Worm (Caenorhabditis elegans) whole organism, mixed stage, embryonic: ENCODE data around the gene lron-13.

Experiments
- bed-3 ChIP-seq: fragments of 200-800 bp; sonication (Bioruptor generic); optimal IDR thresholded peaks from 3 replicates; lab custom pipeline; 2018; ENCODE audit warnings: mild to moderate bottlenecking, missing genetic modification characterization, moderate library complexity, missing compliant biosample characterization
- ceh-39 ChIP-seq: fragments of 150-350 bp; optimal IDR thresholded peaks from 2 replicates; lab custom pipeline; 2014; ENCODE audit warnings: missing biosample characterization, missing genetic modification characterization
- ceh-43 ChIP-seq: fragments of 200-800 bp; sonication (Bioruptor generic); optimal IDR thresholded peaks from 2 replicates; lab custom pipeline; 2018; ENCODE audit warnings: mild to moderate bottlenecking, missing genetic modification characterization, moderate library complexity, missing compliant biosample characterization
- ceh-83 ChIP-seq: fragments of 200-800 bp; sonication (Bioruptor generic); optimal IDR thresholded peaks from 2 replicates; lab custom pipeline; 2018; ENCODE audit warnings: mild to moderate bottlenecking, missing genetic modification characterization, missing compliant biosample characterization
- ces-1 ChIP-seq: fragments of 150-350 bp; optimal IDR thresholded peaks from 2 replicates; lab custom pipeline; 2014; ENCODE audit warnings: missing biosample characterization, missing genetic modification reagents, missing genetic modification characterization
- cnd-1 ChIP-seq: fragments of 200-800 bp; sonication (Bioruptor generic); optimal IDR thresholded peaks from 2 replicates; lab custom pipeline; 2018; ENCODE audit warnings: mild to moderate bottlenecking, missing genetic modification characterization, missing compliant biosample characterization
- drap-1 ChIP-seq: fragments of 200-800 bp; sonication (Bioruptor generic); optimal IDR thresholded peaks from 3 replicates; lab custom pipeline; 2018; ENCODE audit warnings: mild to moderate bottlenecking, missing genetic modification characterization, missing compliant biosample characterization
- elt-1 ChIP-seq: sonication (generic microtip); optimal IDR thresholded peaks from 2 replicates; lab custom pipeline; 2017; ENCODE audit warnings: missing genetic modification characterization, mild to moderate bottlenecking, missing compliant biosample characterization, antibody characterized with exemption, moderate library complexity, borderline replicate concordance; ENCODE audit not compliant: insufficient read depth
- elt-3 ChIP-seq: fragments of 150-350 bp; optimal IDR thresholded peaks from 2 replicates; lab custom pipeline; 2014; ENCODE audit warnings: missing biosample characterization, missing genetic modification characterization
- flh-1 ChIP-seq: fragments of 200-800 bp; sonication (Bioruptor generic); optimal IDR thresholded peaks from 2 replicates; lab custom pipeline; 2018; ENCODE audit warnings: mild to moderate bottlenecking, missing genetic modification characterization, moderate library complexity, missing compliant biosample characterization
- ham-2 ChIP-seq: fragments of 200-800 bp; sonication (Bioruptor generic); optimal IDR thresholded peaks from 2 replicates; lab custom pipeline; 2018; ENCODE audit warnings: mild to moderate bottlenecking, missing genetic modification characterization, missing compliant biosample characterization
- hlh-1 ChIP-seq: fragments of 150-350 bp; optimal IDR thresholded peaks from 2 replicates; lab custom pipeline; 2014; ENCODE audit warnings: missing biosample characterization, missing genetic modification reagents, missing genetic modification characterization
- lin-32 ChIP-seq: fragments of 200-800 bp; sonication (Bioruptor generic); optimal IDR thresholded peaks from 2 replicates; lab custom pipeline; 2018; ENCODE audit warnings: mild to moderate bottlenecking, missing genetic modification characterization, missing compliant biosample characterization
- mab-5 ChIP-seq: fragments of 150-350 bp; optimal IDR thresholded peaks from 2 replicates; lab custom pipeline; 2014; ENCODE audit warnings: missing biosample characterization, missing genetic modification characterization
- mep-1 ChIP-seq: fragments of 150-350 bp; optimal IDR thresholded peaks from 2 replicates; lab custom pipeline; 2017; ENCODE audit warnings: missing biosample characterization, missing genetic modification reagents, missing genetic modification characterization, inconsistent platforms
- mls-2 ChIP-seq: sonication (generic microtip); optimal IDR thresholded peaks from 2 replicates; lab custom pipeline; 2016; ENCODE audit warnings: mild to moderate bottlenecking, missing genetic modification characterization, moderate library complexity, missing compliant biosample characterization
- nhr-12 ChIP-seq: fragments of 150-350 bp; optimal IDR thresholded peaks from 2 replicates; lab custom pipeline; 2014; ENCODE audit warnings: missing biosample characterization, missing genetic modification characterization
- nhr-2 ChIP-seq: fragments of 150-350 bp; optimal IDR thresholded peaks from 2 replicates; lab custom pipeline; 2014; ENCODE audit warnings: missing biosample characterization, missing genetic modification characterization
- nhr-237 ChIP-seq: fragments of 150-350 bp; optimal IDR thresholded peaks from 2 replicates; lab custom pipeline; 2014; ENCODE audit warnings: missing biosample characterization, missing genetic modification characterization
- nhr-28 ChIP-seq: fragments of 150-350 bp; optimal IDR thresholded peaks from 2 replicates; lab custom pipeline; 2014; ENCODE audit warnings: missing biosample characterization, missing genetic modification characterization
- nhr-76 ChIP-seq: sonication (generic microtip); optimal IDR thresholded peaks from 2 replicates; lab custom pipeline; 2017; ENCODE audit warnings: missing biosample characterization, missing genetic modification characterization
- pha-4 ChIP-seq: fragments of 150-350 bp; optimal IDR thresholded peaks from 2 replicates; lab custom pipeline; 2018; ENCODE audit warnings: missing biosample characterization, missing genetic modification reagents, missing genetic modification characterization
- sptf-1 ChIP-seq: sonication (generic microtip); optimal IDR thresholded peaks from 2 replicates; lab custom pipeline; 2017; ENCODE audit warnings: mild to moderate bottlenecking, missing genetic modification characterization, moderate library complexity, missing compliant biosample characterization
- tbx-8 ChIP-seq: fragments of 200-800 bp; sonication (Bioruptor generic); optimal IDR thresholded peaks from 2 replicates; lab custom pipeline; 2018; ENCODE audit warnings: mild to moderate bottlenecking, missing genetic modification characterization, moderate library complexity, missing compliant biosample characterization
- unc-120 ChIP-seq: sonication (generic microtip); optimal IDR thresholded peaks from 2 replicates; lab custom pipeline; 2017; ENCODE audit warnings: missing genetic modification characterization, missing compliant biosample characterization; ENCODE audit not compliant: poor library complexity, severe bottlenecking
- unc-39 ChIP-seq: fragments of 150-350 bp; optimal IDR thresholded peaks from 2 replicates; lab custom pipeline; 2014; ENCODE audit warnings: missing biosample characterization, missing genetic modification characterization
- zip-8 ChIP-seq: fragments of 150-350 bp; optimal IDR thresholded peaks from 2 replicates; lab custom pipeline; 2014; ENCODE audit warnings: missing biosample characterization, missing genetic modification characterization
- ztf-11 ChIP-seq: fragments of 150-350 bp; optimal IDR thresholded peaks from 2 replicates; lab custom pipeline; 2014; ENCODE audit warnings: missing biosample characterization, missing genetic modification characterization

Gene lron-13

ce11 chrIII:13564929-13565328 is 37.7 kb downstream of the lron-13 start, which contains the start of gene aldo-1:
Gene aldo-1, minus strand, starts transcription at chrIII:13564937.
- TF ChIP-seq unc-120 (tag; lab: Kevin White, UChicago) (peak; percentile 73), ces-1 (GFP tag; lab: Kevin White, UChicago) (peak; percentile 74), flh-1 (GFP tag; lab: Kevin White, UChicago) (no peak), pha-4 (no peak), elt-1 (no peak), nhr-28 (tag; lab: Kevin White, UChicago) (no peak), mep-1 (tag; lab: Kevin White, UChicago) (no peak), mab-5 (tag; lab: Kevin White, UChicago) (no peak), unc-39 (tag; lab: Kevin White, UChicago) (no peak), nhr-237 (tag; lab: Kevin White, UChicago) (no peak), lin-32 (GFP tag; lab: Kevin White, UChicago) (no peak)
- TF ChIP-seq, all 35 proteins: peak for 2

- TF ChIP-seq ham-2 (GFP tag; lab: Kevin White, UChicago) (no peak), ces-1 (GFP tag; lab: Kevin White, UChicago) (peak; percentile 60), elt-3 (tag; lab: Kevin White, UChicago) (no peak), nhr-28 (tag; lab: Kevin White, UChicago) (no peak)
Measured at ce11 chrIII:13565972-13566371, 38.7 kb downstream of the lron-13 start.

ce11 chrIII:13570347-13570746 is 43.1 kb downstream of the lron-13 start, which contains the start of gene exc-12:
Gene exc-12, minus strand, starts transcription at chrIII:13570447.
- TF ChIP-seq tbx-8 (GFP tag; lab: Kevin White, UChicago) (no peak), ces-1 (GFP tag; lab: Kevin White, UChicago) (no peak), elt-3 (tag; lab: Kevin White, UChicago) (no peak), drap-1 (GFP tag; lab: Kevin White, UChicago) (no peak), nhr-28 (tag; lab: Kevin White, UChicago) (no peak), unc-39 (tag; lab: Kevin White, UChicago) (no peak), ceh-43 (no peak), ceh-83 (GFP tag; lab: Kevin White, UChicago) (no peak), nhr-237 (tag; lab: Kevin White, UChicago) (no peak), sptf-1 (tag; lab: Kevin White, UChicago) (no peak), mab-5 (tag; lab: Kevin White, UChicago) (no peak)

ce11 chrIII:13575610-13576232 is 48.5 kb downstream of the lron-13 start, which contains the start of gene osm-7:
Gene osm-7, plus strand, starts transcription at chrIII:13576182.
- TF ChIP-seq cnd-1 (tag; lab: Kevin White, UChicago) (no peak), nhr-28 (tag; lab: Kevin White, UChicago) (no peak), ces-1 (GFP tag; lab: Kevin White, UChicago) (no peak), ceh-39 (tag; lab: Kevin White, UChicago) (no peak), ceh-43 (no peak)

- TF ChIP-seq pha-4 (no peak), zip-8 (no peak), mep-1 (tag; lab: Kevin White, UChicago) (no peak), unc-39 (tag; lab: Kevin White, UChicago) (no peak), ham-2 (GFP tag; lab: Kevin White, UChicago) (no peak), flh-1 (GFP tag; lab: Kevin White, UChicago) (no peak), ztf-11 (tag; lab: Kevin White, UChicago) (no peak), nhr-76 (tag; lab: Kevin White, UChicago) (no peak)
Measured at ce11 chrIII:13580076-13580475, 52.8 kb downstream of the lron-13 start.

- TF ChIP-seq zip-8 (no peak), nhr-2 (no peak), ceh-43 (no peak), mls-2 (tag; lab: Kevin White, UChicago) (no peak), drap-1 (GFP tag; lab: Kevin White, UChicago) (no peak), ceh-39 (tag; lab: Kevin White, UChicago) (no peak), mep-1 (tag; lab: Kevin White, UChicago) (no peak), mab-5 (tag; lab: Kevin White, UChicago) (no peak), nhr-12 (tag; lab: Kevin White, UChicago) (no peak), unc-120 (tag; lab: Kevin White, UChicago) (no peak), hlh-1 (tag; lab: Kevin White, UChicago) (no peak), bed-3 (GFP tag; lab: Kevin White, UChicago) (no peak), ztf-11 (tag; lab: Kevin White, UChicago) (no peak)
Measured at ce11 chrIII:13580538-13580937, 53.3 kb downstream of the lron-13 start, which contains the start of gene T05D4.5. Gene T05D4.5, plus strand, starts transcription at chrIII:13580838.
